Fruit fly (Drosophila melanogaster): Measurements from ENCODE around the gene CG5937.
A peak's percentile ranks its signal among the peaks of the same experiment; 100 is the strongest.

Gene CG5937

dm6 chrX:6090809-6091667, 51.2 kb downstream of the CG5937 start, which contains the start of the genes Nep1 and Mipp2 (continued):
- TF ChIP-seq CG15336 (GFP tag; IDR thresholded peaks at IDR 0.05), result peak; percentile 72
- no peak for TF ChIP-seq CG6792 (GFP tag; optimal IDR thresholded peaks at IDR 0.05)
- peak; percentile 54 for TF ChIP-seq CG3919 (GFP tag; optimal IDR thresholded peaks at IDR 0.05)
- TF ChIP-seq pdm3 (GFP tag; optimal IDR thresholded peaks at IDR 0.05), result peak; percentile 63
- no peak for TF ChIP-seq CG6854 (GFP tag; optimal IDR thresholded peaks at IDR 0.05)
- TF ChIP-seq net (GFP tag; optimal IDR thresholded peaks at IDR 0.05), result peak; percentile 14
- no peak for TF ChIP-seq fd85E (GFP tag; optimal IDR thresholded peaks at IDR 0.05)
- no peak for TF ChIP-seq CG8319 (GFP tag; optimal IDR thresholded peaks at IDR 0.05)
- peak; percentile 87 for TF ChIP-seq Eip78C (GFP tag)
- peak; percentile 57 for TF ChIP-seq lz (GFP tag; optimal IDR thresholded peaks at IDR 0.05)
- no peak for TF ChIP-seq CG4318 (GFP tag; optimal IDR thresholded peaks at IDR 0.05)
- no peak for TF ChIP-seq CG6808 (GFP tag; optimal IDR thresholded peaks at IDR 0.05)
- TF ChIP-seq CG11902 (GFP tag; optimal IDR thresholded peaks at IDR 0.05), result no peak
- no peak for TF ChIP-seq CG16779 (tag; optimal IDR thresholded peaks at IDR 0.05)
- TF ChIP-seq Sox14 (GFP tag; optimal IDR thresholded peaks at IDR 0.05), result peak; percentile 58
- TF ChIP-seq svp (GFP tag), result peak; percentile 80
- peak; percentile 4 for TF ChIP-seq cyc (GFP tag; optimal IDR thresholded peaks at IDR 0.05)
- TF ChIP-seq CG1621 (tag; optimal IDR thresholded peaks at IDR 0.05), result no peak

dm6 chrX:6092235-6092634, 52.4 kb downstream of the CG5937 start:
- TF ChIP-seq CG6792 (GFP tag; optimal IDR thresholded peaks at IDR 0.05), result no peak
- peak; percentile 45 for TF ChIP-seq Hr4 (GFP tag; optimal IDR thresholded peaks at IDR 0.05)
- no peak for TF ChIP-seq CG8119 (GFP tag; IDR thresholded peaks at IDR 0.05)
- TF ChIP-seq lz (GFP tag; optimal IDR thresholded peaks at IDR 0.05), result no peak
- TF ChIP-seq svp (GFP tag), result peak; percentile 24
- TF ChIP-seq Hr38 (GFP tag; optimal IDR thresholded peaks at IDR 0.05), result no peak
- TF ChIP-seq Eip78C (GFP tag), result peak; percentile 65
- peak; percentile 45 for TF ChIP-seq CG32006 (GFP tag; optimal IDR thresholded peaks at IDR 0.05)
- peak; percentile 0 for TF ChIP-seq CG3919 (GFP tag; optimal IDR thresholded peaks at IDR 0.05)

dm6 chrX:6094078-6094477, 54.3 kb downstream of the CG5937 start:
- peak; percentile 56 for TF ChIP-seq svp (GFP tag)
- TF ChIP-seq CG3919 (GFP tag; optimal IDR thresholded peaks at IDR 0.05), result peak; percentile 2
- no peak for TF ChIP-seq acj6 (GFP tag; optimal IDR thresholded peaks at IDR 0.05)
- peak; percentile 63 for TF ChIP-seq Eip78C (GFP tag)

- TF ChIP-seq ss (GFP tag; optimal IDR thresholded peaks at IDR 0.05), result no peak
- no peak for TF ChIP-seq Ets21C (GFP tag; optimal IDR thresholded peaks at IDR 0.05)
- no peak for TF ChIP-seq Hr4 (GFP tag; optimal IDR thresholded peaks at IDR 0.05)
- TF ChIP-seq spab (GFP tag; optimal IDR thresholded peaks at IDR 0.05), result no peak
- no peak for TF ChIP-seq CG8319 (GFP tag; optimal IDR thresholded peaks at IDR 0.05)
- no peak for TF ChIP-seq CG6808 (GFP tag; optimal IDR thresholded peaks at IDR 0.05)
- TF ChIP-seq Sox102F (GFP tag; optimal IDR thresholded peaks at IDR 0.05), result no peak
- no peak for TF ChIP-seq acj6 (GFP tag; optimal IDR thresholded peaks at IDR 0.05)
- TF ChIP-seq achi (GFP tag; optimal IDR thresholded peaks at IDR 0.05), result no peak
- TF ChIP-seq CG11762 (GFP tag; optimal IDR thresholded peaks at IDR 0.05; ENCODE audit: insufficient read depth), result no peak
- TF ChIP-seq CG10669 (GFP tag; optimal IDR thresholded peaks at IDR 0.05), result no peak
- TF ChIP-seq dac (GFP tag; optimal IDR thresholded peaks at IDR 0.05), result no peak
- no peak for TF ChIP-seq CG15336 (GFP tag; IDR thresholded peaks at IDR 0.05)
- TF ChIP-seq OdsH (GFP tag; optimal IDR thresholded peaks at IDR 0.05), result no peak
- no peak for TF ChIP-seq Smox (GFP tag; optimal IDR thresholded peaks at IDR 0.05)
- TF ChIP-seq CG34406 (GFP tag; optimal IDR thresholded peaks at IDR 0.05), result no peak
- TF ChIP-seq CG6276 (GFP tag; optimal IDR thresholded peaks at IDR 0.05), result no peak
- no peak for TF ChIP-seq Hr39 (GFP tag; optimal IDR thresholded peaks at IDR 0.05)
Observed at dm6 chrX:6094599-6094998, 54.8 kb downstream of the CG5937 start.

All from whole organism, prepupa.